Fruit fly (Drosophila melanogaster): ENCODE results near the gene CG34299.

Gene CG34299

dm6 chr3R:30280312-30280711 is 30.9 kb downstream of the CG34299 start (continued):
- no peak for TF ChIP-seq dac (GFP tag; optimal IDR thresholded peaks at IDR 0.05)
- TF ChIP-seq OdsH (GFP tag; optimal IDR thresholded peaks at IDR 0.05): peak; percentile 41
- TF ChIP-seq Hr4 (GFP tag; optimal IDR thresholded peaks at IDR 0.05): peak; percentile 34
- peak; percentile 73 for TF ChIP-seq CG3919 (GFP tag; optimal IDR thresholded peaks at IDR 0.05)
- TF ChIP-seq vri (GFP tag; optimal IDR thresholded peaks at IDR 0.05): peak; percentile 77
- TF ChIP-seq lz (GFP tag; optimal IDR thresholded peaks at IDR 0.05): peak; percentile 78
- TF ChIP-seq CG11902 (GFP tag; optimal IDR thresholded peaks at IDR 0.05): peak; percentile 47
- no peak; the same call in 2 of the 3 replicates for TF ChIP-seq CG8119 (GFP tag; IDR thresholded peaks at IDR 0.05)
- TF ChIP-seq CG8319 (GFP tag; optimal IDR thresholded peaks at IDR 0.05): peak; percentile 18
- peak; percentile 43 for TF ChIP-seq CG32006 (GFP tag; optimal IDR thresholded peaks at IDR 0.05)
- TF ChIP-seq net (GFP tag; optimal IDR thresholded peaks at IDR 0.05): peak; percentile 5
- no peak for TF ChIP-seq CG1621 (tag; optimal IDR thresholded peaks at IDR 0.05)

dm6 chr3R:30281345-30282133 is 32.2 kb downstream of the CG34299 start:
- TF ChIP-seq dsx (GFP tag; optimal IDR thresholded peaks at IDR 0.05; ENCODE audit: poor library complexity, severe bottlenecking): peak; percentile 25
- peak; percentile 37 for TF ChIP-seq CG6854 (GFP tag; optimal IDR thresholded peaks at IDR 0.05)
- peak; percentile 74 for TF ChIP-seq Met (GFP tag; optimal IDR thresholded peaks at IDR 0.05)
- peak; percentile 81 for TF ChIP-seq esn (GFP tag; optimal IDR thresholded peaks at IDR 0.05)
- no peak for TF ChIP-seq CG32006 (GFP tag; optimal IDR thresholded peaks at IDR 0.05)
- peak; percentile 73 for TF ChIP-seq topi (GFP tag; optimal IDR thresholded peaks at IDR 0.05)
- no peak for TF ChIP-seq CG8119 (GFP tag; IDR thresholded peaks at IDR 0.05)
- TF ChIP-seq CG10631 (GFP tag; optimal IDR thresholded peaks at IDR 0.05): peak; percentile 36
- TF ChIP-seq CG15336 (GFP tag; IDR thresholded peaks at IDR 0.05): no peak
- TF ChIP-seq Blimp-1 (GFP tag; optimal IDR thresholded peaks at IDR 0.05): peak; percentile 48
- no peak for TF ChIP-seq CG11762 (GFP tag; optimal IDR thresholded peaks at IDR 0.05; ENCODE audit: insufficient read depth)
- TF ChIP-seq dac (GFP tag; optimal IDR thresholded peaks at IDR 0.05): no peak
- peak; percentile 37 for TF ChIP-seq acj6 (GFP tag; optimal IDR thresholded peaks at IDR 0.05)
- TF ChIP-seq fd85E (GFP tag; optimal IDR thresholded peaks at IDR 0.05): no peak
- no peak for TF ChIP-seq CG16779 (tag; optimal IDR thresholded peaks at IDR 0.05)
- no peak for TF ChIP-seq CG8319 (GFP tag; optimal IDR thresholded peaks at IDR 0.05)
- peak; percentile 56 for TF ChIP-seq pdm3 (GFP tag; optimal IDR thresholded peaks at IDR 0.05)
- peak; percentile 88 for TF ChIP-seq Eip78C (GFP tag)
- TF ChIP-seq CG6163 (GFP tag; IDR thresholded peaks at IDR 0.05): no peak
- TF ChIP-seq CG31627 (GFP tag; optimal IDR thresholded peaks at IDR 0.05): peak; percentile 84
- TF ChIP-seq Hr39 (GFP tag; optimal IDR thresholded peaks at IDR 0.05): peak; percentile 86
- peak; percentile 43 for TF ChIP-seq CG6792 (GFP tag; optimal IDR thresholded peaks at IDR 0.05)
- no peak for TF ChIP-seq CG10669 (GFP tag; optimal IDR thresholded peaks at IDR 0.05)
- TF ChIP-seq CG11902 (GFP tag; optimal IDR thresholded peaks at IDR 0.05): peak; percentile 23
- TF ChIP-seq CG6276 (GFP tag; optimal IDR thresholded peaks at IDR 0.05): no peak
- no peak for TF ChIP-seq ss (GFP tag; optimal IDR thresholded peaks at IDR 0.05)
- peak; percentile 58 for TF ChIP-seq Sox102F (GFP tag; optimal IDR thresholded peaks at IDR 0.05)
- TF ChIP-seq Lpt (GFP tag; optimal IDR thresholded peaks at IDR 0.05): no peak
- no peak for TF ChIP-seq Sox15 (GFP tag; optimal IDR thresholded peaks at IDR 0.05)
- no peak for TF ChIP-seq fd59A (GFP tag; optimal IDR thresholded peaks at IDR 0.05)
- no peak for TF ChIP-seq CG9139 (GFP tag; optimal IDR thresholded peaks at IDR 0.05)
- no peak for TF ChIP-seq CG3032 (tag; optimal IDR thresholded peaks at IDR 0.05)
- peak; percentile 38 for TF ChIP-seq CG6808 (GFP tag; optimal IDR thresholded peaks at IDR 0.05)
- peak; percentile 19 for TF ChIP-seq OdsH (GFP tag; optimal IDR thresholded peaks at IDR 0.05)
- no peak for TF ChIP-seq CG1621 (tag; optimal IDR thresholded peaks at IDR 0.05)
- no peak for TF ChIP-seq Hr38 (GFP tag; optimal IDR thresholded peaks at IDR 0.05)
- no peak for TF ChIP-seq salr (GFP tag; optimal IDR thresholded peaks at IDR 0.05)
- no peak for TF ChIP-seq Eip93F (GFP tag; optimal IDR thresholded peaks at IDR 0.05)
- TF ChIP-seq Smox (GFP tag; optimal IDR thresholded peaks at IDR 0.05): peak; percentile 76
- peak; percentile 21 for TF ChIP-seq CG34406 (GFP tag; optimal IDR thresholded peaks at IDR 0.05)
- peak; percentile 93 for TF ChIP-seq svp (GFP tag)
- TF ChIP-seq achi (GFP tag; optimal IDR thresholded peaks at IDR 0.05): no peak
- TF ChIP-seq vri (GFP tag; optimal IDR thresholded peaks at IDR 0.05): peak; percentile 87

Data from whole organism, prepupa.